Fruit fly (Drosophila melanogaster): Measurements from ENCODE around the gene Shc.

DNA sequence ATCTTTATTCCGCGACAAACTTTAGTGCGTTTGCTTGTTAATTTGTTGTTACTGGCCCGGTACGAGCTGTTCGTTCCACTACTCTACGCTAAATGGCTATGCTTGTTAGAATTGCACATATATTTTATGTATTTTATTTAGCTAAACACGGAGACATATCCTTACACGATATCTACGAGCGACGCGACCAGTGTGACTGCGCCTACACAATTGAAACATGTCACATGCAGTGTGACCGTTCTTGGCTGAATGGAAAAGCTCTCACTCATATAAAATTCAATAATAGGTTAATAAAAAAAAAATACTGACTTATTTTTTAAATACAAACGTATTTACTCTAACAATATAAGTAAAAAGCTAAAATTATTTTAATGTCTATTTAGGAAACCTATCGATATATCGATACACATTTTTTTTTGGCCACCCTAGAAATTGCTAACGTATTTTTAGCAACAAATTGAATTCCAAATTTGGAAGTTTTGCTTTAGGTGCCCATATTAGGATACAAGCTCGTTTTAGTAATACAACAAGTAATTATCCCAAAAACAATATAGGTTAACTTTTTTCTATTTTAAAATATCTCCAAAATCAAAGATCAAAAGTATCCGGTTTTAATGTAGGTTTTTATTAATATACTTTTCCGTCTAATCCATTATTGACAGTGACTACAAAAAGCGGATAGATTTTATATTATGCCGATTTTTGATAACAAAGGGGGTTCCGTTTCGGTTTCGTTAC is 27.6 kb upstream of the Shc start, which contains the start of gene CG4080:
- TF ChIP-seq CTCF (optimal IDR thresholded peaks at IDR 0.05) (peak in 1 of 2 experiments; percentile 10), CG8478 (optimal IDR thresholded peaks at IDR 0.05) (no peak)
